Fruit fly (Drosophila melanogaster) whole organism, embryonic: ENCODE results near the gene SmydA-2.

Experiments
- Ada2b ChIP-seq: fragments of 200-800 bp; sonication (Bioruptor generic); IDR thresholded peaks from 2 replicates; pipeline ENCODE4 v1.3.6; 2022; ENCODE audit warnings: missing biosample characterization, missing genetic modification characterization
- CG10543 ChIP-seq: fragments of 200-800 bp; sonication (Bioruptor generic); optimal IDR thresholded peaks from 3 replicates; lab custom pipeline; 2017; ENCODE audit warnings: missing biosample characterization, mild to moderate bottlenecking, missing genetic modification characterization, moderate library complexity
- CG10959 ChIP-seq: fragments of 200-800 bp; sonication (Bioruptor generic); IDR thresholded peaks from 2 replicates; pipeline ENCODE4 v1.3.6; 2022; ENCODE audit warnings: missing biosample characterization, missing genetic modification characterization
- CG11093 ChIP-seq: fragments of 200-800 bp; sonication (Bioruptor generic); IDR thresholded peaks from 3 replicates; pipeline ENCODE4 v1.3.6; 2022; ENCODE audit warnings: missing biosample characterization, missing genetic modification characterization
- CG11560 ChIP-seq: fragments of 200-800 bp; sonication (Bioruptor generic); IDR thresholded peaks from 3 replicates; pipeline ENCODE4 v1.3.6; 2022; ENCODE audit warnings: missing biosample characterization, missing genetic modification characterization
- CG12071 ChIP-seq: fragments of 200-800 bp; sonication (Bioruptor generic); optimal IDR thresholded peaks from 3 replicates; lab custom pipeline; 2018; ENCODE audit warnings: missing biosample characterization, mild to moderate bottlenecking, missing genetic modification characterization
- CG14860 ChIP-seq: fragments of 200-800 bp; sonication (Bioruptor generic); IDR thresholded peaks from 3 replicates; pipeline ENCODE4 v1.3.6; 2022; ENCODE audit warnings: missing biosample characterization, missing genetic modification characterization; ENCODE audit not compliant: partially characterized antibody
- CG17385 ChIP-seq: fragments of 200-800 bp; sonication (Bioruptor generic); optimal IDR thresholded peaks from 3 replicates; lab custom pipeline; 2018; ENCODE audit warnings: missing biosample characterization, mild to moderate bottlenecking, missing genetic modification characterization
- CG17612 ChIP-seq: fragments of 200-800 bp; sonication (Bioruptor generic); IDR thresholded peaks from 2 replicates; pipeline ENCODE4 v1.3.6; 2022; ENCODE audit warnings: missing biosample characterization, missing genetic modification characterization
- CG17829 ChIP-seq: fragments of 200-800 bp; optimal IDR thresholded peaks from 2 replicates; lab custom pipeline; 2019; ENCODE audit warnings: missing biosample characterization, mild to moderate bottlenecking, missing genetic modification characterization, moderate library complexity
- CG2678 ChIP-seq: fragments of 200-800 bp; sonication (Bioruptor generic); optimal IDR thresholded peaks from 3 replicates; lab custom pipeline; 2019; ENCODE audit warnings: missing biosample characterization, mild to moderate bottlenecking, missing genetic modification characterization, moderate library complexity
- CG31224 ChIP-seq: fragments of 200-800 bp; sonication (Bioruptor generic); IDR thresholded peaks from 2 replicates; pipeline ENCODE4 v1.3.6; 2022; ENCODE audit warnings: missing biosample characterization, missing genetic modification characterization
- CG34224 ChIP-seq: fragments of 200-800 bp; sonication (Bioruptor generic); IDR thresholded peaks from 3 replicates; pipeline ENCODE4 v1.3.6; 2022; ENCODE audit warnings: missing biosample characterization, missing genetic modification characterization; ENCODE audit not compliant: partially characterized antibody
- CG34376 ChIP-seq: fragments of 200-800 bp; sonication (Bioruptor generic); optimal IDR thresholded peaks from 2 replicates; lab custom pipeline; 2018; ENCODE audit warnings: missing biosample characterization, mild to moderate bottlenecking, missing genetic modification characterization
- CG34422 ChIP-seq: fragments of 200-800 bp; sonication (Bioruptor generic); IDR thresholded peaks from 3 replicates; pipeline ENCODE4 v1.3.6; 2022; ENCODE audit warnings: missing biosample characterization, missing genetic modification characterization
- CG4730 ChIP-seq: fragments of 200-800 bp; sonication (Bioruptor generic); IDR thresholded peaks from 2 replicates; pipeline ENCODE4 v1.3.6; 2022; ENCODE audit warnings: missing biosample characterization, missing genetic modification characterization
- CG7271 ChIP-seq: fragments of 200-800 bp; sonication (Bioruptor generic); optimal IDR thresholded peaks from 2 replicates; lab custom pipeline; 2018; ENCODE audit warnings: missing biosample characterization, mild to moderate bottlenecking, missing genetic modification characterization, moderate library complexity
- CG8359 ChIP-seq: fragments of 200-800 bp; sonication (Bioruptor generic); optimal IDR thresholded peaks from 2 replicates; lab custom pipeline; 2017; ENCODE audit warnings: missing biosample characterization, mild to moderate bottlenecking, missing genetic modification characterization, borderline replicate concordance
- CG8765 ChIP-seq: fragments of 200-800 bp; sonication (Bioruptor generic); IDR thresholded peaks from 2 replicates; pipeline ENCODE4 v1.3.6; 2022; ENCODE audit warnings: missing biosample characterization, missing genetic modification characterization
- Eip74EF ChIP-seq, 2 experiments: fragments of 200-800 bp in 1 of 2; fragments of >200 bp in 1 of 2; sonication (Bioruptor generic) in 1 of 2; optimal IDR thresholded peaks; 2 replicates each; lab custom pipeline; 2017 to 2019; ENCODE audit warnings: missing biosample characterization in 2 of 2, missing genetic modification characterization in 2 of 2, mild to moderate bottlenecking in 1 of 2, moderate library complexity in 1 of 2
- HHEX ChIP-seq: fragments of 200-800 bp; sonication (Bioruptor generic); optimal IDR thresholded peaks from 3 replicates; lab custom pipeline; 2017; ENCODE audit warnings: missing biosample characterization, mild to moderate bottlenecking, missing genetic modification characterization, missing genetic modification reagents
- HmgD ChIP-seq: fragments of 200-800 bp; sonication (Bioruptor generic); optimal IDR thresholded peaks from 3 replicates; lab custom pipeline; 2016; ENCODE audit warnings: missing biosample characterization, missing genetic modification characterization
- Hmr ChIP-seq: fragments of 200-800 bp; sonication (Bioruptor generic); optimal IDR thresholded peaks from 3 replicates; lab custom pipeline; 2017; ENCODE audit warnings: mild to moderate bottlenecking, missing biosample characterization, missing genetic modification reagents, missing genetic modification characterization
- Hmx ChIP-seq: fragments of 200-800 bp; sonication (Bioruptor generic); optimal IDR thresholded peaks from 2 replicates; lab custom pipeline; 2016; ENCODE audit warnings: missing biosample characterization, missing genetic modification characterization
- Mad ChIP-seq: fragments of 200-800 bp; sonication (Bioruptor generic); optimal IDR thresholded peaks from 2 replicates; lab custom pipeline; 2016; ENCODE audit warnings: missing biosample characterization, missing genetic modification characterization
- Neu2 ChIP-seq: fragments of 200-800 bp; sonication (Bioruptor generic); optimal IDR thresholded peaks from 3 replicates; lab custom pipeline; 2016; ENCODE audit warnings: missing biosample characterization, missing genetic modification characterization, borderline replicate concordance
- Side ChIP-seq: fragments of 200-800 bp; sonication (Bioruptor generic); optimal IDR thresholded peaks from 2 replicates; lab custom pipeline; 2016; ENCODE audit warnings: missing biosample characterization, missing genetic modification characterization
- Sox100B ChIP-seq: fragments of 200-800 bp; sonication (Bioruptor generic); optimal IDR thresholded peaks from 3 replicates; lab custom pipeline; 2018; ENCODE audit warnings: missing biosample characterization, mild to moderate bottlenecking, missing genetic modification characterization
- ash1 ChIP-seq: fragments of 200-800 bp; sonication (Bioruptor generic); optimal IDR thresholded peaks from 2 replicates; lab custom pipeline; 2018; ENCODE audit warnings: missing biosample characterization, mild to moderate bottlenecking, missing genetic modification characterization
- crol ChIP-seq: fragments of 200-800 bp; sonication (Bioruptor generic); IDR thresholded peaks from 2 replicates; pipeline ENCODE4 v1.3.6; 2022; ENCODE audit warnings: missing biosample characterization, missing genetic modification characterization
- cwo ChIP-seq: fragments of 200-800 bp; sonication (Bioruptor generic); optimal IDR thresholded peaks from 3 replicates; lab custom pipeline; 2017; ENCODE audit warnings: missing biosample characterization, missing genetic modification characterization, mild to moderate bottlenecking, moderate library complexity, missing genetic modification reagents
- dmrt99B ChIP-seq: fragments of 200-800 bp; sonication (Bioruptor generic); optimal IDR thresholded peaks from 2 replicates; lab custom pipeline; 2018; ENCODE audit warnings: missing biosample characterization, mild to moderate bottlenecking, missing genetic modification characterization, moderate library complexity
- dpn ChIP-seq, 2 experiments: fragments of 200-800 bp; sonication (Bioruptor generic); optimal IDR thresholded peaks; 3 replicates each; lab custom pipeline; 2016; ENCODE audit warnings: missing biosample characterization in 2 of 2, missing genetic modification characterization in 2 of 2
- fd64A ChIP-seq: fragments of 200-800 bp; sonication (Bioruptor generic); optimal IDR thresholded peaks from 3 replicates; lab custom pipeline; 2018; ENCODE audit warnings: missing biosample characterization, mild to moderate bottlenecking, missing genetic modification characterization
- gcm2 ChIP-seq: fragments of 200-800 bp; sonication (Bioruptor generic); optimal IDR thresholded peaks from 2 replicates; lab custom pipeline; 2016; ENCODE audit warnings: missing biosample characterization, missing genetic modification characterization
- hkb ChIP-seq, 2 experiments: fragments of 200-800 bp in 1 of 2; fragments of >200 bp in 1 of 2; sonication (Bioruptor generic) in 1 of 2; IDR thresholded peaks in 1 of 2; optimal IDR thresholded peaks in 1 of 2; 2 replicates each; pipeline versions ENCODE4 v1.3.6 to Lab custom; 2017 to 2022; ENCODE audit warnings: missing biosample characterization in 1 of 2, missing genetic modification characterization in 1 of 2
- ind ChIP-seq: fragments of 200-800 bp; sonication (Bioruptor generic); optimal IDR thresholded peaks from 3 replicates; lab custom pipeline; 2016; ENCODE audit warnings: missing biosample characterization, missing genetic modification characterization
- lab ChIP-seq: fragments of 200-800 bp; sonication (Bioruptor generic); optimal IDR thresholded peaks from 3 replicates; lab custom pipeline; 2017; ENCODE audit warnings: missing biosample characterization, missing genetic modification characterization, mild to moderate bottlenecking, moderate library complexity, missing genetic modification reagents
- luna ChIP-seq: fragments of 200-800 bp; sonication (Bioruptor generic); optimal IDR thresholded peaks from 2 replicates; lab custom pipeline; 2016; ENCODE audit warnings: missing biosample characterization, missing genetic modification characterization
- nau ChIP-seq: fragments of 200-800 bp; sonication (Bioruptor generic); optimal IDR thresholded peaks from 3 replicates; lab custom pipeline; 2017; ENCODE audit warnings: missing biosample characterization, mild to moderate bottlenecking, missing genetic modification characterization, missing genetic modification reagents
- sc ChIP-seq, 3 experiments: fragments of >200 bp in 2 of 3; fragments of 200-800 bp in 1 of 3; sonication (Bioruptor generic) in 1 of 3; optimal IDR thresholded peaks; 2 replicates in 2 of 3; 3 replicates in 1 of 3; lab custom pipeline; 2017; ENCODE audit warnings: mild to moderate bottlenecking in 1 of 3, missing biosample characterization in 1 of 3, missing genetic modification characterization in 1 of 3, missing genetic modification reagents in 1 of 3
- stc ChIP-seq: fragments of 200-800 bp; sonication (Bioruptor generic); IDR thresholded peaks from 2 replicates; pipeline ENCODE4 v1.3.6; 2022; ENCODE audit warnings: missing biosample characterization, missing genetic modification characterization
- tin ChIP-seq: fragments of 200-800 bp; sonication (Bioruptor generic); optimal IDR thresholded peaks from 3 replicates; lab custom pipeline; 2016; ENCODE audit warnings: missing biosample characterization, missing genetic modification characterization
- trh ChIP-seq: fragments of 200-800 bp; sonication (Bioruptor generic); optimal IDR thresholded peaks from 2 replicates; lab custom pipeline; 2016; ENCODE audit warnings: missing biosample characterization, missing genetic modification characterization
- ttk ChIP-seq: fragments of 200-800 bp; sonication (Bioruptor generic); IDR thresholded peaks from 2 replicates; pipeline ENCODE4 v2.1.2; 2022; ENCODE audit warnings: missing biosample characterization, missing genetic modification characterization
- zf30C ChIP-seq: fragments of 200-800 bp; sonication (Bioruptor generic); optimal IDR thresholded peaks from 3 replicates; lab custom pipeline; 2018; ENCODE audit warnings: missing biosample characterization, mild to moderate bottlenecking, missing genetic modification characterization

The SmydA-2 gene

DNA sequence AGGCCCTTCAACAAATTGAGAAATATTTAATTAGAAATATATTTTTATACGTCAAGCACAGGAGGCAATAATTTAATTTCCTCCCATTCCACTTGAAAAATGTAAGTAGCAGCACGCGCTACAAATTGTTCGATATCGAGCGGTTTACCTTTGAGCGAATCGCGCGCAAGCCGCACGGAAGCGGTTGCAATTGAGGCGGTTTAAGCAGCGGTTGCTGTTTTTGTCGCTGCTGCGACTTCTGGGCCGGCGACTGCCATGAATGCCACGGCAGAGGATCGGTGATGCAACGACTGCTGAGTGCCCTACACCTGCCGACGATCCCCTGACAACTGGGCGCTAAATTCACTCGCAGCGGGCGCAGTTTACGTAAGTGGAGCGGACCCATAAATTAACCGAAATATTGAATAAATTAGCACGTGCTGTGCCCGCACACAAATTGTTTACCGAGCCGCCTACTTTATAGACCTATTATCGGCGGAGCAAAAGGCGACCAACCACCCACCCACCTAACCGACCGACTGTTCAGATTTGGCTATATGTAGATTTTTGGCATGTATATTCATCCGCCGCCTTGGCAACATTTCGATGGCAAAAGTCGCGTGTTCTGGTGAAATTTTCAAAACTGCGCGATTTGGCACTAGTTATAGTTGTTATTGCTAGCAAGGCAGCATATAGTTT, 9.3 kb downstream of the SmydA-2 start (continued):
- TF ChIP-seq HmgD (GFP tag; lab: Kevin White, UChicago) (no peak), sc (optimal IDR thresholded peaks at IDR 0.05; lab: Kevin White, UChicago) (no peak), sc (GFP tag; optimal IDR thresholded peaks at IDR 0.05; lab: Kevin White, UChicago) (no peak), CG34422 (GFP tag; lab: Robert Waterston, UW) (0 out of 3 replicates have a peak, but pooled peaks have one; percentile 26), CG17385 (no peak), CG34224 (GFP tag; lab: Robert Waterston, UW) (peak; percentile 28; the same call in 1 of the 3 replicates), hkb (optimal IDR thresholded peaks at IDR 0.05; lab: Kevin White, UChicago) (no peak), hkb (GFP tag; IDR thresholded peaks at IDR 0.05; lab: Robert Waterston, UW) (0 out of 2 replicates have a peak, but pooled peaks have one; percentile 28), CG34376 (no peak), luna (GFP tag; lab: Kevin White, UChicago) (no peak), CG17612 (GFP tag; lab: Robert Waterston, UW) (peak; percentile 15; the same call in 1 of the 2 replicates), CG8359 (GFP tag; lab: Kevin White, UChicago) (peak; percentile 98), tin (GFP tag; lab: Kevin White, UChicago) (no peak), stc (GFP tag; lab: Robert Waterston, UW) (0 out of 2 replicates have a peak, but pooled peaks have one; percentile 29)

DNA sequence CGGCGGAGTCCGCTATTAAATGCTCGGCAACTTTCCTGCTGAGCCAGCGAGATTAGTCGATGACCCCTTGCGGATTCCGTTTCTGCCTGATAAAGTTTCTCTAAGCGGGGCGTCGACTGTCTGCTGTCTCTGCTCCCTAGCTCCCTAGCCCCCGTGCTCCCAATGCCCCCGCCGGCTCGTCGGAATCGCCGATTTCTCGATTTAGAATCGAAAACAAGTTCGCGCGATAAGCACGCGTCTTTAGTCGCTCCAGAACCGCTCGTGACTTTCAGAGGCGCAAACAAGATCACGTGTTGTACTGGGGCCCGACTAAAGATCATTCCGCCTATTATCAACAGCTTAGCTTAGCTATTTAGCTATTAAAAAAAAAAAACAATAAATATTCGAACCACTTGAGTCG, 10.2 kb downstream of the SmydA-2 start:
- TF ChIP-seq HHEX (GFP tag; lab: Kevin White, UChicago) (no peak), Eip74EF (GFP tag; optimal IDR thresholded peaks at IDR 0.05; lab: Kevin White, UChicago) (no peak), CG11093 (GFP tag; lab: Robert Waterston, UW) (no peak), Ada2b (GFP tag; lab: Robert Waterston, UW) (no peak), CG31224 (no peak), Side (GFP tag; lab: Kevin White, UChicago) (no peak), hkb (optimal IDR thresholded peaks at IDR 0.05; lab: Kevin White, UChicago) (no peak), hkb (GFP tag; IDR thresholded peaks at IDR 0.05; lab: Robert Waterston, UW) (no peak), Sox100B (GFP tag; lab: Kevin White, UChicago) (no peak), nau (GFP tag; lab: Kevin White, UChicago) (no peak), dmrt99B (tag; lab: Kevin White, UChicago) (no peak), CG10543 (GFP tag; lab: Kevin White, UChicago) (peak; percentile 6), CG8765 (GFP tag; lab: Robert Waterston, UW) (no peak), gcm2 (GFP tag; lab: Kevin White, UChicago) (no peak), CG17829 (no peak), CG10959 (GFP tag; lab: Robert Waterston, UW) (no peak), ind (GFP tag; lab: Kevin White, UChicago) (no peak), CG14860 (no peak), zf30C (GFP tag; lab: Kevin White, UChicago) (no peak), crol (peak; percentile 43), CG12071 (GFP tag; lab: Kevin White, UChicago) (no peak), CG34376 (peak; percentile 88), CG2678 (tag; lab: Kevin White, UChicago) (peak; percentile 48), CG11560 (tag; lab: Robert Waterston, UW) (no peak), ash1 (GFP tag; lab: Kevin White, UChicago) (no peak), trh (GFP tag; lab: Kevin White, UChicago) (no peak), Hmr (GFP tag; lab: Kevin White, UChicago) (peak; percentile 2), ttk (no peak), Mad (no peak), dpn (GFP tag; optimal IDR thresholded peaks at IDR 0.05; lab: Kevin White, UChicago) (no peak), CG7271 (tag; lab: Kevin White, UChicago) (no peak), CG4730 (GFP tag; lab: Robert Waterston, UW) (no peak), CG8359 (GFP tag; lab: Kevin White, UChicago) (peak; percentile 98), cwo (GFP tag; lab: Kevin White, UChicago) (peak; percentile 99), Neu2 (no peak), lab (GFP tag; lab: Kevin White, UChicago) (no peak), Hmx (GFP tag; lab: Kevin White, UChicago) (no peak), fd64A (GFP tag; lab: Kevin White, UChicago) (no peak)
